Fruit fly (Drosophila melanogaster) whole organism, embryonic: ENCODE measurements around the gene CG44303.
A peak's percentile ranks its signal among the peaks of the same experiment; 100 is the strongest.

ENCODE experiments used
- Bteb2 ChIP-seq: fragments of 200-800 bp; sonication (Bioruptor generic); optimal IDR thresholded peaks from 2 replicates; lab custom pipeline; 2016; ENCODE audit warnings: missing biosample characterization, missing genetic modification characterization
- CG10267 ChIP-seq: fragments of 200-800 bp; sonication (Bioruptor generic); optimal IDR thresholded peaks from 2 replicates; lab custom pipeline; 2018; ENCODE audit warnings: missing biosample characterization, mild to moderate bottlenecking, missing genetic modification characterization, moderate library complexity
- CG12299 ChIP-seq: fragments of 200-800 bp; sonication (Bioruptor generic); optimal IDR thresholded peaks from 2 replicates; lab custom pipeline; 2018; ENCODE audit warnings: missing biosample characterization, mild to moderate bottlenecking, missing genetic modification characterization
- CG15011 ChIP-seq: fragments of 200-800 bp; sonication (Bioruptor generic); optimal IDR thresholded peaks from 3 replicates; lab custom pipeline; 2018; ENCODE audit warnings: missing biosample characterization, mild to moderate bottlenecking, missing genetic modification characterization
- CG15696 ChIP-seq: fragments of 200-800 bp; sonication (Bioruptor generic); optimal IDR thresholded peaks from 2 replicates; lab custom pipeline; 2019; ENCODE audit warnings: missing biosample characterization, mild to moderate bottlenecking, missing genetic modification characterization, moderate library complexity
- CG17361 ChIP-seq: fragments of 200-800 bp; sonication (Bioruptor generic); IDR thresholded peaks from 3 replicates; pipeline ENCODE4 v1.3.6; 2022; ENCODE audit warnings: missing biosample characterization, missing genetic modification characterization
- CG18619 ChIP-seq: fragments of 200-800 bp; sonication (Bioruptor generic); optimal IDR thresholded peaks from 3 replicates; lab custom pipeline; 2017; ENCODE audit warnings: missing biosample characterization, mild to moderate bottlenecking, missing genetic modification characterization
- CG2889 ChIP-seq: fragments of 200-800 bp; sonication (Bioruptor generic); IDR thresholded peaks from 3 replicates; pipeline ENCODE4 v1.3.6; 2022; ENCODE audit warnings: missing biosample characterization, missing genetic modification characterization
- CG30020 ChIP-seq: fragments of 200-800 bp; optimal IDR thresholded peaks from 2 replicates; lab custom pipeline; 2019; ENCODE audit warnings: missing biosample characterization, mild to moderate bottlenecking, missing genetic modification characterization, moderate library complexity
- CG31365 ChIP-seq: fragments of 200-800 bp; sonication (Bioruptor generic); optimal IDR thresholded peaks from 2 replicates; lab custom pipeline; 2018; ENCODE audit warnings: missing biosample characterization, mild to moderate bottlenecking, missing genetic modification characterization
- CG3407 ChIP-seq: fragments of 200-800 bp; sonication (Bioruptor generic); optimal IDR thresholded peaks from 2 replicates; lab custom pipeline; 2018; ENCODE audit warnings: missing biosample characterization, mild to moderate bottlenecking, missing genetic modification characterization
- CG3726 ChIP-seq: fragments of 200-800 bp; sonication (Bioruptor generic); IDR thresholded peaks from 3 replicates; pipeline ENCODE4, ENCODE4 v1.3.6; 2022; ENCODE audit warnings: missing biosample characterization, missing genetic modification characterization
- CG5245 ChIP-seq: fragments of 200-800 bp; sonication (Bioruptor generic); optimal IDR thresholded peaks from 3 replicates; lab custom pipeline; 2016; ENCODE audit warnings: missing biosample characterization, missing genetic modification characterization
- CG8359 ChIP-seq: fragments of 200-800 bp; sonication (Bioruptor generic); optimal IDR thresholded peaks from 2 replicates; lab custom pipeline; 2017; ENCODE audit warnings: missing biosample characterization, mild to moderate bottlenecking, missing genetic modification characterization, borderline replicate concordance
- CG9727 ChIP-seq: fragments of 200-800 bp; sonication (Bioruptor generic); optimal IDR thresholded peaks from 3 replicates; lab custom pipeline; 2017; ENCODE audit warnings: missing biosample characterization, mild to moderate bottlenecking, missing genetic modification characterization
- CkIIα-i1 ChIP-seq: fragments of 200-800 bp; sonication (Bioruptor generic); IDR thresholded peaks from 2 replicates; pipeline ENCODE4 v1.3.6; 2022; ENCODE audit warnings: missing biosample characterization, missing genetic modification characterization
- Doc3 ChIP-seq: fragments of 200-800 bp; sonication (Bioruptor generic); IDR thresholded peaks from 3 replicates; pipeline ENCODE4 v1.3.6; 2022; ENCODE audit warnings: missing biosample characterization, missing genetic modification characterization; ENCODE audit not compliant: partially characterized antibody
- Dref ChIP-seq: fragments of 200-800 bp; sonication (Bioruptor generic); IDR thresholded peaks from 2 replicates; pipeline ENCODE4 v1.3.6; 2022; ENCODE audit warnings: missing biosample characterization, missing genetic modification characterization
- Fer2 ChIP-seq: fragments of 200-800 bp; sonication (Bioruptor generic); optimal IDR thresholded peaks from 2 replicates; lab custom pipeline; 2018; ENCODE audit warnings: missing biosample characterization, mild to moderate bottlenecking, missing genetic modification characterization, moderate library complexity
- H15 ChIP-seq: fragments of 200-800 bp; sonication (Bioruptor generic); IDR thresholded peaks from 3 replicates; pipeline ENCODE4 v1.3.6; 2022; ENCODE audit warnings: missing biosample characterization, missing genetic modification characterization
- Hey ChIP-seq: fragments of 200-800 bp; sonication (Bioruptor generic); optimal IDR thresholded peaks from 3 replicates; lab custom pipeline; 2018; ENCODE audit warnings: missing biosample characterization, mild to moderate bottlenecking, missing genetic modification characterization
- Hr3 ChIP-seq: fragments of 200-800 bp; sonication (Bioruptor generic); optimal IDR thresholded peaks from 3 replicates; lab custom pipeline; 2016; ENCODE audit warnings: missing biosample characterization, missing genetic modification characterization
- MESR4 ChIP-seq: fragments of 200-800 bp; sonication (Bioruptor generic); optimal IDR thresholded peaks from 2 replicates; lab custom pipeline; 2018; ENCODE audit warnings: missing biosample characterization, mild to moderate bottlenecking, missing genetic modification characterization, moderate library complexity
- NC2α ChIP-seq: fragments of 200-800 bp; sonication (Bioruptor generic); optimal IDR thresholded peaks from 2 replicates; lab custom pipeline; 2016; ENCODE audit warnings: missing biosample characterization, missing genetic modification characterization
- PHDP ChIP-seq: fragments of 200-800 bp; sonication (Bioruptor generic); optimal IDR thresholded peaks from 3 replicates; lab custom pipeline; 2018; ENCODE audit warnings: missing biosample characterization, mild to moderate bottlenecking, missing genetic modification characterization, moderate library complexity
- Rx ChIP-seq: fragments of 200-800 bp; sonication (Bioruptor generic); IDR thresholded peaks from 2 replicates; pipeline ENCODE4 v1.3.6; 2022; ENCODE audit warnings: missing biosample characterization, missing genetic modification characterization
- Sin3A ChIP-seq: fragments of >200 bp; optimal IDR thresholded peaks from 2 replicates; lab custom pipeline; 2018
- TFAM ChIP-seq: fragments of 200-800 bp; sonication (Bioruptor generic); optimal IDR thresholded peaks from 2 replicates; lab custom pipeline; 2017; ENCODE audit warnings: missing biosample characterization, missing genetic modification characterization, inconsistent platforms
- Xbp1 ChIP-seq: fragments of 200-800 bp; sonication (Bioruptor generic); optimal IDR thresholded peaks from 3 replicates; lab custom pipeline; 2016; ENCODE audit warnings: missing biosample characterization, mild to moderate bottlenecking, missing genetic modification characterization
- ci ChIP-seq: fragments of 200-800 bp; sonication (Bioruptor generic); IDR thresholded peaks from 3 replicates; pipeline ENCODE4 v1.3.6; 2022; ENCODE audit warnings: missing biosample characterization, missing genetic modification characterization
- dysf ChIP-seq: fragments of 200-800 bp; sonication (Bioruptor generic); IDR thresholded peaks from 3 replicates; pipeline ENCODE4 v1.3.6; 2022; ENCODE audit warnings: missing biosample characterization, missing genetic modification characterization
- fd3F ChIP-seq: fragments of 200-800 bp; sonication (Bioruptor generic); optimal IDR thresholded peaks from 2 replicates; lab custom pipeline; 2018; ENCODE audit warnings: missing biosample characterization, mild to moderate bottlenecking, missing genetic modification characterization, moderate library complexity
- fru ChIP-seq: fragments of >200 bp; optimal IDR thresholded peaks from 2 replicates; lab custom pipeline; 2017
- ftz-f1 ChIP-seq: fragments of 200-800 bp; sonication (Bioruptor generic); optimal IDR thresholded peaks from 2 replicates; lab custom pipeline; 2016; ENCODE audit warnings: missing biosample characterization, missing genetic modification characterization
- gro ChIP-seq: fragments of 200-800 bp; sonication (Bioruptor generic); optimal IDR thresholded peaks from 2 replicates; lab custom pipeline; 2016; ENCODE audit warnings: missing biosample characterization, missing genetic modification characterization
- h ChIP-seq: fragments of >200 bp; optimal IDR thresholded peaks from 2 replicates; lab custom pipeline; 2017
- hkb ChIP-seq, 2 experiments: fragments of 200-800 bp in 1 of 2; fragments of >200 bp in 1 of 2; sonication (Bioruptor generic) in 1 of 2; IDR thresholded peaks in 1 of 2; optimal IDR thresholded peaks in 1 of 2; 2 replicates each; pipeline versions ENCODE4 v1.3.6 to Lab custom; 2017 to 2022; ENCODE audit warnings: missing biosample characterization in 1 of 2, missing genetic modification characterization in 1 of 2
- hth ChIP-seq: fragments of >200 bp; optimal IDR thresholded peaks from 2 replicates; lab custom pipeline; 2017; ENCODE audit warnings: inconsistent platforms
- lbe ChIP-seq: fragments of 200-800 bp; sonication (Bioruptor generic); optimal IDR thresholded peaks from 2 replicates; lab custom pipeline; 2016; ENCODE audit warnings: missing biosample characterization, mild to moderate bottlenecking, missing genetic modification characterization
- nmo ChIP-seq: fragments of 200-800 bp; sonication (Bioruptor generic); optimal IDR thresholded peaks from 2 replicates; lab custom pipeline; 2018; ENCODE audit warnings: missing biosample characterization, mild to moderate bottlenecking, missing genetic modification characterization, moderate library complexity
- pzg ChIP-seq: fragments of 200-800 bp; sonication (Bioruptor generic); optimal IDR thresholded peaks from 3 replicates; lab custom pipeline; 2018; ENCODE audit warnings: missing biosample characterization, mild to moderate bottlenecking, missing genetic modification characterization, moderate library complexity
- sc ChIP-seq, 3 experiments: fragments of >200 bp in 2 of 3; fragments of 200-800 bp in 1 of 3; sonication (Bioruptor generic) in 1 of 3; optimal IDR thresholded peaks; 2 replicates in 2 of 3; 3 replicates in 1 of 3; lab custom pipeline; 2017; ENCODE audit warnings: mild to moderate bottlenecking in 1 of 3, missing biosample characterization in 1 of 3, missing genetic modification characterization in 1 of 3, missing genetic modification reagents in 1 of 3
- sens-2 ChIP-seq: fragments of 200-800 bp; sonication (Bioruptor generic); IDR thresholded peaks from 2 replicates; pipeline ENCODE4 v1.3.6; 2022; ENCODE audit warnings: missing biosample characterization, missing genetic modification characterization
- sima ChIP-seq: fragments of 200-800 bp; sonication (Bioruptor generic); optimal IDR thresholded peaks from 2 replicates; lab custom pipeline; 2016; ENCODE audit warnings: missing biosample characterization, missing genetic modification characterization
- sna ChIP-seq: fragments of 200-800 bp; sonication (Bioruptor generic); IDR thresholded peaks from 2 replicates; pipeline ENCODE4 v1.3.6; 2022; ENCODE audit warnings: missing biosample characterization, missing genetic modification characterization; ENCODE audit not compliant: partially characterized antibody
- tin ChIP-seq: fragments of 200-800 bp; sonication (Bioruptor generic); optimal IDR thresholded peaks from 3 replicates; lab custom pipeline; 2016; ENCODE audit warnings: missing biosample characterization, missing genetic modification characterization
- trh ChIP-seq: fragments of 200-800 bp; sonication (Bioruptor generic); optimal IDR thresholded peaks from 2 replicates; lab custom pipeline; 2016; ENCODE audit warnings: missing biosample characterization, missing genetic modification characterization
- tup ChIP-seq: fragments of 200-800 bp; sonication (Bioruptor generic); optimal IDR thresholded peaks from 2 replicates; lab custom pipeline; 2016; ENCODE audit warnings: missing biosample characterization, mild to moderate bottlenecking, missing genetic modification characterization, moderate library complexity
- vnd ChIP-seq: fragments of 200-800 bp; sonication (Bioruptor generic); IDR thresholded peaks from 3 replicates; pipeline ENCODE4 v1.3.6; 2022; ENCODE audit warnings: missing biosample characterization, missing genetic modification characterization; ENCODE audit not compliant: partially characterized antibody
- wor ChIP-seq: fragments of 200-800 bp; sonication (Bioruptor generic); IDR thresholded peaks from 2 replicates; pipeline ENCODE4 v1.3.6; 2022; ENCODE audit warnings: missing biosample characterization, missing genetic modification characterization
- zen ChIP-seq: fragments of 200-800 bp; sonication (Bioruptor generic); optimal IDR thresholded peaks from 3 replicates; lab custom pipeline; 2018; ENCODE audit warnings: missing biosample characterization, mild to moderate bottlenecking, missing genetic modification characterization, moderate library complexity

CG44303 gene

DNA sequence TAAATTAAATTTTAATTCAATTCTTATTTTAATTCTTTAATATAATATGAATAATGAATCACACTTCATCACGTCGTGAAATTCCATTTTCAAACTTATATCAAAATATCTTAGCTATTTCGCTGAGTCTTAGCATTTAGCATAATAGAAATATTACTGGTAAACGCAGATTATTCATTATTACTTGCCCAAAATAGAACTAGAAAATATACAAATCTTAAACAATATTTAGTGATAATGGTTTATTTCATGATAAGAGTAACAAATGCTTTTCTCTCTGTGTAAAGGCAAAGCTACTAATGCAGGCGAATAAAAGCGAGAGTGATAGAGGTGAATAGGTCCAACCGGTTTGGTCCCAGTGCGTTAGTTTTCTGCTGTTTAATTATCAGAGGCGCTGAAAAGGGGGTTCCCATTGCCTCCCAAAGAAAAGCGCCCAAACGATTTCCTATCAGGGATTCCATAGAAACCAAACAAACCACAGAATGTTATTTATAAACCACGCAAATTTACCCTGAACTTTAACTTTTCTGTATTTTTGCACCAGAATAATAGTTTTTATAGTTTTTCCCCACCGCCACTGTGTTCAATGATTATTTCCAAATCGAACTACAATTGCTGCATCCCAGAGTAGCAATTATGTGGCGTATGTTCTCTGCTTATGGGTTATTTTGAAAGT is 24.2 kb downstream of the CG44303 start (continued):
- TF ChIP-seq CG3726 (GFP tag; lab: Robert Waterston, UW) (no peak), CG15696 (tag; lab: Kevin White, UChicago) (no peak), CG12299 (no peak), H15 (no peak), sima (GFP tag; lab: Kevin White, UChicago) (no peak), CG15011 (GFP tag; lab: Kevin White, UChicago) (no peak), dysf (GFP tag; lab: Robert Waterston, UW) (peak; percentile 70), Doc3 (GFP tag; lab: Robert Waterston, UW) (no peak), wor (GFP tag; lab: Robert Waterston, UW) (no peak), CG31365 (tag; lab: Kevin White, UChicago) (no peak), ftz-f1 (GFP tag; lab: Kevin White, UChicago) (no peak), fru (lab: Kevin White, UChicago) (no peak), Sin3A (lab: Kevin White, UChicago) (no peak), Hr3 (GFP tag; lab: Kevin White, UChicago) (peak; percentile 1), nmo (GFP tag; lab: Kevin White, UChicago) (peak; percentile 19), h (lab: Kevin White, UChicago) (no peak), CG2889 (GFP tag; lab: Robert Waterston, UW) (no peak), CG10267 (peak; percentile 2), tin (GFP tag; lab: Kevin White, UChicago) (peak; percentile 11), CG30020 (tag; lab: Kevin White, UChicago) (no peak), tup (no peak), trh (GFP tag; lab: Kevin White, UChicago) (no peak), lbe (GFP tag; lab: Kevin White, UChicago) (no peak), hth (no peak), CG5245 (no peak), PHDP (tag; lab: Kevin White, UChicago) (peak; percentile 23), Rx (no peak; the same call in 1 of the 2 replicates), gro (GFP tag; lab: Kevin White, UChicago) (no peak), CkIIα-i1 (GFP tag; lab: Robert Waterston, UW) (no peak), NC2α (GFP tag; lab: Kevin White, UChicago) (no peak), sc (optimal IDR thresholded peaks at IDR 0.05; lab: Kevin White, UChicago) (no peak), sc (GFP tag; optimal IDR thresholded peaks at IDR 0.05; lab: Kevin White, UChicago) (no peak), hkb (optimal IDR thresholded peaks at IDR 0.05; lab: Kevin White, UChicago) (no peak), hkb (GFP tag; IDR thresholded peaks at IDR 0.05; lab: Robert Waterston, UW) (peak; percentile 52), Fer2 (tag; lab: Kevin White, UChicago) (no peak), CG3407 (GFP tag; lab: Kevin White, UChicago) (no peak), sna (GFP tag; lab: Robert Waterston, UW) (no peak), vnd (GFP tag; lab: Robert Waterston, UW) (no peak), MESR4 (GFP tag; lab: Kevin White, UChicago) (no peak), fd3F (GFP tag; lab: Kevin White, UChicago) (peak; percentile 35), TFAM (GFP tag; lab: Kevin White, UChicago) (no peak), CG17361 (GFP tag; lab: Robert Waterston, UW) (peak; percentile 58; the same call in 1 of the 3 replicates), CG18619 (no peak), sens-2 (GFP tag; lab: Robert Waterston, UW) (no peak), Bteb2 (GFP tag; lab: Kevin White, UChicago) (peak; percentile 38), CG8359 (no peak), pzg (GFP tag; lab: Kevin White, UChicago) (no peak), zen (tag; lab: Kevin White, UChicago) (no peak), Dref (GFP tag; lab: Robert Waterston, UW) (no peak), Xbp1 (GFP tag; lab: Kevin White, UChicago) (peak; percentile 49), Hey (tag; lab: Kevin White, UChicago) (no peak), ci (GFP tag; lab: Robert Waterston, UW) (no peak), CG9727 (GFP tag; lab: Kevin White, UChicago) (no peak)
